Worm (Caenorhabditis elegans): ENCODE measurements around the gene clec-213.

DNA sequence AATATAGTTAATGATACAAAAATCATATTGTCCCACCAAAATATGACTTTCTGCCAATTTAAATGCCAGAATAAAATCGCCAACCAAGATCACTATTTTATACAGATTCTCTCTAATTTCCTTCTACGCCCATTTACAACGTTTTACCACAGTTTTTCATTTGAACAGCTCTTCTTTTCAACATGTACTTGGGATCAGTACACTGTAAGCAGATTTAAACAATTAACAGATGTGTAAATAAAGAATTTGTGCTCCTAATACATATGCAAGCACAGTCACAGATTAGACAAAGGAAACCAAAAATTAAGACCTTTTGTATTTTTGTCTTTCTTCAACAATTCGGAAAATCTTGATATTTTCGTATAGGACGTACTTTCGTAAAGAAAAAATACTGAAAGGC lies 38.5 kb downstream of the clec-213 start, which contains the start of gene F07C4.11:
- TF ChIP-seq elt-3 (tag; optimal IDR thresholded peaks at IDR 0.05) (no peak), nhr-77 (tag; optimal IDR thresholded peaks at IDR 0.05) (no peak), ces-1 (GFP tag; optimal IDR thresholded peaks at IDR 0.05) (no peak), nhr-11 (tag; optimal IDR thresholded peaks at IDR 0.05) (no peak), ama-1 (optimal IDR thresholded peaks at IDR 0.05) (no peak), lin-13 (GFP tag; optimal IDR thresholded peaks at IDR 0.05) (no peak), ceh-63 (GFP tag; optimal IDR thresholded peaks at IDR 0.05) (no peak), elt-2 (tag; optimal IDR thresholded peaks at IDR 0.05) (no peak), lin-15B (tag; optimal IDR thresholded peaks at IDR 0.05) (no peak), nhr-28 (tag; optimal IDR thresholded peaks at IDR 0.05) (no peak), unc-86 (tag; optimal IDR thresholded peaks at IDR 0.05) (no peak), nhr-12 (tag; optimal IDR thresholded peaks at IDR 0.05) (no peak)

All from whole organism, L1 larva.